3 worm cellular contexts compared by ENCODE assay signal in genomic region chrIII:12746369-12746855, ce11.
A peak's percentile ranks its signal among the peaks of the same experiment; 100 is the strongest.
TF ChIP-seq lines count a peak whose summit lies in the region.

Y111B2A.21 (plus strand) TSS chrIII:12746419.

TF ChIP-seq in whole organism, L2 larva, 48 proteins besides CTCF, POLR2A, EP300 and RAD21:
- TF ChIP-seq ztf-1 (GFP tag; conservative IDR thresholded peaks at IDR 0.05; lab: Robert Waterston, UW): 0 out of 2 replicates have a peak, but pooled peaks have one; percentile 25
- TF ChIP-seq mbf-1 (tag; optimal IDR thresholded peaks at IDR 0.05; lab: Kevin White, UChicago): no peak

TF ChIP-seq in whole organism, L4 larva, 104 proteins besides CTCF, POLR2A, EP300 and RAD21:
- TF ChIP-seq set-16 (GFP tag; IDR thresholded peaks at IDR 0.05; lab: Robert Waterston, UW) (peak; percentile 60; the same call in 1 of the 2 replicates), snpc-1.2 (GFP tag; IDR thresholded peaks at IDR 0.05; lab: Robert Waterston, UW) (no peak)

TF ChIP-seq in whole organism, young adult, 124 proteins besides CTCF, POLR2A, EP300 and RAD21:
- TF ChIP-seq zfh-2 (GFP tag; conservative IDR thresholded peaks at IDR 0.05; lab: Robert Waterston, UW) (peak; percentile 53; the same call in 1 of the 2 replicates), ceh-27 (GFP tag; optimal IDR thresholded peaks at IDR 0.05; lab: Kevin White, UChicago) (no peak)
